Worm (Caenorhabditis elegans) whole organism, L4 larva: Measurements from ENCODE around the gene nlp-81.
"Not testable (repeated sequence)": the region's sequence is repeated elsewhere in the genome, so short reads cannot be mapped to it uniquely, and the experiment has no call there.

Experiments used
- D1046.2 ChIP-seq: fragments of 200-800 bp; sonication (Bioruptor generic); IDR thresholded peaks from 2 replicates; pipeline ENCODE4 v1.3.6; 2022; ENCODE audit warnings: missing genetic modification characterization, missing compliant biosample characterization
- F26F4.8 ChIP-seq: fragments of 200-800 bp; sonication (Bioruptor generic); conservative IDR thresholded peaks from 2 replicates; pipeline ENCODE4 v1.3.6; 2022; ENCODE audit warnings: missing genetic modification characterization, missing compliant biosample characterization
- F37D6.2 ChIP-seq: sonication (generic microtip); optimal IDR thresholded peaks from 2 replicates; lab custom pipeline; 2016; ENCODE audit warnings: mild to moderate bottlenecking, missing genetic modification characterization, missing compliant biosample characterization
- F44E2.7 ChIP-seq: fragments of 200-800 bp; sonication (Bioruptor generic); IDR thresholded peaks from 2 replicates; pipeline ENCODE4 v2.1.2; 2022; ENCODE audit warnings: missing genetic modification characterization, missing compliant biosample characterization
- F49E8.2 ChIP-seq: sonication (generic microtip); optimal IDR thresholded peaks from 2 replicates; lab custom pipeline; 2016; ENCODE audit warnings: missing compliant biosample characterization, mild to moderate bottlenecking, missing genetic modification characterization, borderline replicate concordance
- Y105C5A.15 ChIP-seq: fragments of 200-800 bp; sonication (Bioruptor generic); IDR thresholded peaks from 2 replicates; pipeline ENCODE4 v1.3.6; 2022; ENCODE audit warnings: missing genetic modification characterization, missing compliant biosample characterization
- ZK337.2 ChIP-seq: fragments of 200-800 bp; sonication (Bioruptor generic); IDR thresholded peaks from 2 replicates; pipeline ENCODE4 v1.3.6; 2022; ENCODE audit warnings: missing genetic modification reagents, missing genetic modification characterization, missing compliant biosample characterization
- aha-1 ChIP-seq: fragments of 150-350 bp; peaks from one replicate; lab custom pipeline; 2014; ENCODE audit warnings: missing biosample characterization, missing genetic modification characterization
- aly-2 ChIP-seq: sonication (generic microtip); optimal IDR thresholded peaks from 2 replicates; lab custom pipeline; 2018; ENCODE audit warnings: missing biosample characterization, missing genetic modification characterization
- arid-1 ChIP-seq: fragments of 200-800 bp; sonication (Bioruptor generic); conservative IDR thresholded peaks from 2 replicates; pipeline ENCODE4 v1.3.6; 2022; ENCODE audit warnings: missing genetic modification reagents, missing genetic modification characterization, missing compliant biosample characterization
- ceh-20 ChIP-seq: fragments of 200-800 bp; sonication (Bioruptor generic); IDR thresholded peaks from 2 replicates; pipeline ENCODE4 v1.3.6; 2022; ENCODE audit warnings: missing genetic modification reagents, missing genetic modification characterization, missing compliant biosample characterization
- ceh-32 ChIP-seq: sonication (generic microtip); optimal IDR thresholded peaks from 2 replicates; lab custom pipeline; 2016; ENCODE audit warnings: mild to moderate bottlenecking, missing genetic modification characterization, missing compliant biosample characterization; ENCODE audit not compliant: poor library complexity
- ctbp-1 ChIP-seq: fragments of 200-800 bp; sonication (Bioruptor generic); IDR thresholded peaks from 2 replicates; pipeline ENCODE4 v1.3.6; 2022; ENCODE audit warnings: missing genetic modification reagents, missing genetic modification characterization, missing compliant biosample characterization
- daf-16 ChIP-seq, 3 experiments: sonication (generic microtip); optimal IDR thresholded peaks; 2 replicates each; lab custom pipeline; 2016 to 2017; ENCODE audit warnings: missing genetic modification characterization in 3 of 3, missing genetic modification reagents in 3 of 3, mild to moderate bottlenecking in 2 of 3, missing compliant biosample characterization in 2 of 3, missing biosample characterization in 1 of 3, moderate library complexity in 1 of 3
- daf-8 ChIP-seq: fragments of 200-800 bp; sonication (Bioruptor generic); IDR thresholded peaks from 2 replicates; pipeline ENCODE4 v1.3.6; 2022; ENCODE audit warnings: missing genetic modification characterization, missing compliant biosample characterization
- dmd-8 ChIP-seq: fragments of 200-800 bp; sonication (Bioruptor generic); IDR thresholded peaks from 2 replicates; pipeline ENCODE4 v1.3.6; 2022; ENCODE audit warnings: missing genetic modification characterization, missing compliant biosample characterization
- dpl-1 ChIP-seq: fragments of 150-350 bp; optimal IDR thresholded peaks from 2 replicates; lab custom pipeline; 2014; ENCODE audit warnings: missing biosample characterization, missing genetic modification reagents, missing genetic modification characterization
- egl-43 ChIP-seq: fragments of 200-800 bp; sonication (Bioruptor generic); IDR thresholded peaks from 2 replicates; pipeline ENCODE4 v1.3.6; 2022; ENCODE audit warnings: missing genetic modification reagents, missing genetic modification characterization, missing compliant biosample characterization
- fkh-10 ChIP-seq: fragments of 150-350 bp; optimal IDR thresholded peaks from 2 replicates; lab custom pipeline; 2014; ENCODE audit warnings: missing biosample characterization, missing genetic modification reagents, missing genetic modification characterization
- hif-1 ChIP-seq, 2 experiments: sonication (generic microtip); optimal IDR thresholded peaks; 2 replicates each; lab custom pipeline; 2016 to 2017; ENCODE audit warnings: missing compliant biosample characterization in 2 of 2, missing genetic modification characterization in 2 of 2, missing genetic modification reagents in 2 of 2, missing genotype in 2 of 2, mild to moderate bottlenecking in 1 of 2
- hlh-11 ChIP-seq: fragments of 200-800 bp; sonication (Bioruptor generic); optimal IDR thresholded peaks from 2 replicates; lab custom pipeline; 2018; ENCODE audit warnings: mild to moderate bottlenecking, missing genetic modification characterization, missing compliant biosample characterization
- hlh-30 ChIP-seq: sonication (generic microtip); optimal IDR thresholded peaks from 2 replicates; lab custom pipeline; 2017; ENCODE audit warnings: antibody characterized with exemption, mild to moderate bottlenecking, missing genetic modification characterization, missing compliant biosample characterization; ENCODE audit not compliant: insufficient read depth
- hmg-1.1 ChIP-seq: fragments of 200-800 bp; sonication (Bioruptor generic); IDR thresholded peaks from 2 replicates; pipeline ENCODE4 v1.3.6; 2022; ENCODE audit warnings: missing genetic modification reagents, missing genetic modification characterization, missing compliant biosample characterization
- lin-38 ChIP-seq: fragments of 200-800 bp; sonication (Bioruptor generic); IDR thresholded peaks from 2 replicates; pipeline ENCODE4 v1.3.6; 2022; ENCODE audit warnings: missing genetic modification reagents, missing genetic modification characterization, missing compliant biosample characterization
- lir-3 ChIP-seq: sonication (generic microtip); optimal IDR thresholded peaks from 2 replicates; lab custom pipeline; 2016; ENCODE audit warnings: mild to moderate bottlenecking, missing genetic modification characterization, missing compliant biosample characterization
- lsy-2 ChIP-seq, 2 experiments: fragments of 150-350 bp in 1 of 2; sonication (generic microtip) in 1 of 2; optimal IDR thresholded peaks; 2 replicates each; lab custom pipeline; 2014 to 2017; ENCODE audit warnings: missing biosample characterization in 2 of 2, missing genetic modification characterization in 2 of 2
- madf-9 ChIP-seq: fragments of 200-800 bp; sonication (Bioruptor generic); conservative IDR thresholded peaks from 2 replicates; pipeline ENCODE4 v1.3.6; 2022; ENCODE audit warnings: missing genetic modification reagents, missing genetic modification characterization, missing compliant biosample characterization
- mep-1 ChIP-seq: fragments of 150-350 bp; sonication (generic microtip); optimal IDR thresholded peaks from 3 replicates; lab custom pipeline; 2014; ENCODE audit warnings: missing biosample characterization, missing genetic modification characterization
- mes-2 ChIP-seq: sonication (generic microtip); optimal IDR thresholded peaks from 2 replicates; lab custom pipeline; 2016; ENCODE audit warnings: missing genotype, mild to moderate bottlenecking, missing genetic modification characterization, missing compliant biosample characterization; ENCODE audit not compliant: poor library complexity, severe bottlenecking
- nhr-10 ChIP-seq: fragments of 150-350 bp; optimal IDR thresholded peaks from 2 replicates; lab custom pipeline; 2014; ENCODE audit warnings: missing biosample characterization, missing genetic modification characterization
- nhr-237 ChIP-seq: sonication (generic microtip); optimal IDR thresholded peaks from 2 replicates; lab custom pipeline; 2017; ENCODE audit warnings: missing biosample characterization, missing genetic modification characterization
- nhr-25 ChIP-seq: sonication (generic microtip); optimal IDR thresholded peaks from 2 replicates; lab custom pipeline; 2017; ENCODE audit warnings: missing genetic modification characterization, mild to moderate bottlenecking, missing compliant biosample characterization, antibody characterized with exemption, moderate library complexity, borderline replicate concordance; ENCODE audit not compliant: insufficient read depth
- nhr-28 ChIP-seq: fragments of 150-350 bp; optimal IDR thresholded peaks from 2 replicates; lab custom pipeline; 2014; ENCODE audit warnings: missing biosample characterization, missing genetic modification characterization
- nhr-42 ChIP-seq: fragments of 200-800 bp; sonication (Bioruptor generic); IDR thresholded peaks from 2 replicates; pipeline ENCODE4 v1.3.6; 2022; ENCODE audit warnings: missing genetic modification characterization, missing compliant biosample characterization
- nhr-6 ChIP-seq: fragments of 150-350 bp; optimal IDR thresholded peaks from 2 replicates; lab custom pipeline; 2014; ENCODE audit warnings: missing biosample characterization, missing genetic modification characterization
- nhr-77 ChIP-seq: fragments of 150-350 bp; optimal IDR thresholded peaks from 2 replicates; lab custom pipeline; 2014; ENCODE audit warnings: missing biosample characterization, missing genetic modification characterization
- saeg-2 ChIP-seq: fragments of 200-800 bp; sonication (Bioruptor generic); IDR thresholded peaks from 2 replicates; pipeline ENCODE4 v1.3.6; 2022; ENCODE audit warnings: missing genetic modification reagents, missing genetic modification characterization, missing compliant biosample characterization
- sdz-12 ChIP-seq: fragments of 200-800 bp; sonication (Bioruptor generic); optimal IDR thresholded peaks from 2 replicates; lab custom pipeline; 2018; ENCODE audit warnings: mild to moderate bottlenecking, missing genetic modification characterization, missing compliant biosample characterization
- snpc-1.2 ChIP-seq: fragments of 200-800 bp; sonication (Bioruptor generic); IDR thresholded peaks from 2 replicates; pipeline ENCODE4 v1.3.6; 2022; ENCODE audit warnings: missing genetic modification reagents, missing genetic modification characterization, missing compliant biosample characterization
- spr-3 ChIP-seq: fragments of 200-800 bp; sonication (Bioruptor generic); optimal IDR thresholded peaks from 2 replicates; lab custom pipeline; 2018; ENCODE audit warnings: mild to moderate bottlenecking, missing genetic modification characterization, missing compliant biosample characterization
- tag-97 ChIP-seq: fragments of 200-800 bp; sonication (Bioruptor generic); IDR thresholded peaks from 2 replicates; pipeline ENCODE4 v1.3.6; 2022; ENCODE audit warnings: missing genetic modification characterization, missing compliant biosample characterization
- tra-1 ChIP-seq: fragments of 200-800 bp; sonication (Bioruptor generic); IDR thresholded peaks from 2 replicates; pipeline ENCODE4 v1.3.6; 2022; ENCODE audit warnings: missing genetic modification reagents, missing genetic modification characterization, missing compliant biosample characterization
- unc-130 ChIP-seq: sonication (generic microtip); optimal IDR thresholded peaks from 2 replicates; lab custom pipeline; 2016; ENCODE audit warnings: missing genetic modification reagents, missing genetic modification characterization, missing compliant biosample characterization
- zag-1 ChIP-seq: fragments of 150-350 bp; optimal IDR thresholded peaks from 2 replicates; lab custom pipeline; 2014; ENCODE audit warnings: missing biosample characterization, missing genetic modification characterization
- zfp-3 ChIP-seq: fragments of 200-800 bp; sonication (Bioruptor generic); conservative IDR thresholded peaks from 2 replicates; pipeline ENCODE4 v1.3.6; 2022; ENCODE audit warnings: missing genetic modification reagents, missing genetic modification characterization, missing compliant biosample characterization

Gene nlp-81

ce11 chrIV:3182920-3183319 is 7.0 kb upstream of the nlp-81 start:
- no peak for TF ChIP-seq dmd-8 (GFP tag; lab: Robert Waterston, UW)
- peak; percentile 94 for TF ChIP-seq aha-1 (tag; lab: Kevin White, UChicago)

ce11 chrIV:3172510-3172909 is 3.4 kb downstream of the nlp-81 start, which contains the start of gene Y67D8B.1:
Gene Y67D8B.1 (minus strand): TSS chrIV:3172610.
- TF ChIP-seq unc-130 (GFP tag; lab: Kevin White, UChicago); fkh-10; saeg-2: not testable (repeated sequence)

ce11 chrIV:3168656-3169216 is 7.2 kb downstream of the nlp-81 start:
- TF ChIP-seq zag-1 (tag; lab: Kevin White, UChicago) (no peak), hlh-11 (tag; lab: Kevin White, UChicago) (peak; percentile 43), mes-2 (peak; percentile 17), lsy-2 (tag; optimal IDR thresholded peaks at IDR 0.05; lab: Kevin White, UChicago) (peak in 1 of 2 experiments; percentile 2), dpl-1 (no peak), daf-16 (GFP tag; optimal IDR thresholded peaks at IDR 0.05; lab: Kevin White, UChicago) (peak in 1 of 2 experiments; percentile 10), daf-16 (tag; optimal IDR thresholded peaks at IDR 0.05; lab: Kevin White, UChicago) (no peak), nhr-42 (GFP tag; lab: Robert Waterston, UW) (peak; percentile 34; the same call in 1 of the 2 replicates)

- no peak for TF ChIP-seq F26F4.8 (GFP tag; lab: Robert Waterston, UW)
- no peak for TF ChIP-seq lir-3 (tag; lab: Kevin White, UChicago)
- TF ChIP-seq nhr-28: peak; percentile 96
- no peak for TF ChIP-seq zfp-3 (GFP tag; lab: Robert Waterston, UW)
- no peak for TF ChIP-seq tag-97 (GFP tag; lab: Robert Waterston, UW)
- TF ChIP-seq nhr-6 (tag; lab: Kevin White, UChicago): no peak
- no peak for TF ChIP-seq hmg-1.1 (GFP tag; lab: Robert Waterston, UW)
- TF ChIP-seq ZK337.2 (GFP tag; lab: Robert Waterston, UW): no peak
- no peak for TF ChIP-seq nhr-10 (tag; lab: Kevin White, UChicago)
- TF ChIP-seq lin-38 (GFP tag; lab: Robert Waterston, UW): no peak
- TF ChIP-seq Y105C5A.15: no peak
- peak; percentile 65 for TF ChIP-seq nhr-77 (tag; lab: Kevin White, UChicago)
- TF ChIP-seq nhr-237 (tag; lab: Kevin White, UChicago): no peak
- TF ChIP-seq dmd-8 (GFP tag; lab: Robert Waterston, UW): no peak
- no peak for TF ChIP-seq aly-2 (tag; lab: Kevin White, UChicago)
- no peak for TF ChIP-seq nhr-25
- TF ChIP-seq hif-1 (tag; optimal IDR thresholded peaks at IDR 0.05; lab: Kevin White, UChicago): no peak
- no peak for TF ChIP-seq madf-9 (GFP tag; lab: Robert Waterston, UW)
- no peak for TF ChIP-seq F44E2.7 (GFP tag; lab: Robert Waterston, UW)
- no peak for TF ChIP-seq F37D6.2 (tag; lab: Kevin White, UChicago)
- no peak for TF ChIP-seq F49E8.2 (tag; lab: Kevin White, UChicago)
- no peak for TF ChIP-seq saeg-2
- TF ChIP-seq snpc-1.2: no peak
- TF ChIP-seq D1046.2 (GFP tag; lab: Robert Waterston, UW): no peak
- TF ChIP-seq dpl-1: no peak
- TF ChIP-seq ceh-32 (tag; lab: Kevin White, UChicago): no peak
- TF ChIP-seq ctbp-1 (GFP tag; lab: Robert Waterston, UW): no peak
- TF ChIP-seq mep-1: peak; percentile 6
- TF ChIP-seq daf-8: no peak
- TF ChIP-seq arid-1 (GFP tag; lab: Robert Waterston, UW): no peak
- no peak for TF ChIP-seq ceh-20 (GFP tag; lab: Robert Waterston, UW)
- TF ChIP-seq egl-43 (GFP tag; lab: Robert Waterston, UW): no peak
- TF ChIP-seq tra-1 (GFP tag; lab: Robert Waterston, UW): no peak
- no peak for TF ChIP-seq spr-3 (GFP tag; lab: Kevin White, UChicago)
- peak; percentile 13 for TF ChIP-seq hlh-30 (tag; lab: Kevin White, UChicago)
- no peak for TF ChIP-seq sdz-12 (GFP tag; lab: Kevin White, UChicago)
These were observed 9.0 kb downstream of the nlp-81 start for ce11 chrIV:3166896-3167295.
